Worm (Caenorhabditis elegans) whole organism, midembryonic: Measurements from ENCODE around the gene fbxb-58.

ENCODE experiments used
- T22C8.4 ChIP-seq: fragments of 200-800 bp; sonication (Bioruptor generic); IDR thresholded peaks from 2 replicates; pipeline ENCODE4 v1.3.6; 2022; ENCODE audit warnings: missing genetic modification characterization, missing compliant biosample characterization
- cog-1 ChIP-seq: sonication (generic microtip); optimal IDR thresholded peaks from 2 replicates; lab custom pipeline; 2016; ENCODE audit warnings: missing genetic modification characterization, missing compliant biosample characterization
- flt-1 ChIP-seq: fragments of 200-800 bp; sonication (Bioruptor generic); IDR thresholded peaks from 2 replicates; pipeline ENCODE4 v1.3.6; 2022; ENCODE audit warnings: missing genetic modification characterization, missing compliant biosample characterization
- klf-2 ChIP-seq: fragments of 200-800 bp; sonication (Bioruptor generic); conservative IDR thresholded peaks from 2 replicates; pipeline ENCODE4 v1.3.6; 2022; ENCODE audit warnings: missing genetic modification reagents, missing genetic modification characterization, missing compliant biosample characterization
- med-1 ChIP-seq: sonication (generic microtip); optimal IDR thresholded peaks from 2 replicates; lab custom pipeline; 2017; ENCODE audit warnings: missing genetic modification characterization, mild to moderate bottlenecking, missing compliant biosample characterization, antibody characterized with exemption, missing genetic modification reagents; ENCODE audit not compliant: insufficient read depth
- ref-1 ChIP-seq: fragments of 200-800 bp; sonication (Bioruptor generic); conservative IDR thresholded peaks from 2 replicates; pipeline ENCODE4 v1.3.6; 2022; ENCODE audit warnings: missing genetic modification reagents, missing genetic modification characterization, missing compliant biosample characterization
- ztf-23 ChIP-seq: fragments of 200-800 bp; sonication (Bioruptor generic); IDR thresholded peaks from 2 replicates; pipeline ENCODE4 v1.3.6; 2022; ENCODE audit warnings: missing genetic modification reagents, missing genetic modification characterization, missing compliant biosample characterization
- ztf-29 ChIP-seq: fragments of 200-800 bp; sonication (Bioruptor generic); IDR thresholded peaks from 2 replicates; pipeline ENCODE4 v1.3.6; 2022; ENCODE audit warnings: missing genetic modification reagents, missing genetic modification characterization, missing compliant biosample characterization

- TF ChIP-seq T22C8.4, result no peak
- no peak for TF ChIP-seq ztf-29 (GFP tag; lab: Robert Waterston, UW)
- TF ChIP-seq ref-1 (GFP tag; lab: Robert Waterston, UW), result no peak
- TF ChIP-seq ztf-23 (GFP tag; lab: Robert Waterston, UW), result no peak
- TF ChIP-seq klf-2 (GFP tag; lab: Robert Waterston, UW), result no peak
- TF ChIP-seq flt-1, result no peak
- no peak for TF ChIP-seq cog-1 (tag; lab: Kevin White, UChicago)
- no peak for TF ChIP-seq med-1
Observed at ce11 chrX:1675879-1676278, 47.9 kb downstream of the fbxb-58 start.
